Fruit fly (Drosophila melanogaster) whole organism, wandering third instar larva: Measurements from ENCODE around the gene Ack.

ENCODE experiments used
- Dfd ChIP-seq: fragments of >200 bp; optimal IDR thresholded peaks from 2 replicates; lab custom pipeline; 2017; ENCODE audit warnings: missing biosample characterization, missing genetic modification characterization
- HLH106 ChIP-seq: fragments of 200-800 bp; optimal IDR thresholded peaks from 3 replicates; lab custom pipeline; 2019; ENCODE audit warnings: missing biosample characterization, mild to moderate bottlenecking, missing genetic modification characterization, moderate library complexity
- Hr78 ChIP-seq: fragments of >200 bp; optimal IDR thresholded peaks from 2 replicates; lab custom pipeline; 2017; ENCODE audit warnings: missing biosample characterization, missing genetic modification characterization
- h ChIP-seq: fragments of 200-800 bp; sonication (Bioruptor generic); optimal IDR thresholded peaks from 3 replicates; lab custom pipeline; 2016; ENCODE audit warnings: missing biosample characterization, mild to moderate bottlenecking, missing genetic modification characterization
- pan ChIP-seq: fragments of >200 bp; optimal IDR thresholded peaks from 2 replicates; lab custom pipeline; 2017
- usp ChIP-seq: fragments of >200 bp; optimal IDR thresholded peaks from 2 replicates; lab custom pipeline; 2017; ENCODE audit warnings: missing biosample characterization, missing genetic modification characterization

dm6 chr3L:4070996-4071379, 37.0 kb upstream of the Ack start:
- TF ChIP-seq Dfd: no peak
- no peak for TF ChIP-seq usp (GFP tag; lab: Kevin White, UChicago)
- peak; percentile 73 for TF ChIP-seq HLH106 (tag; lab: Kevin White, UChicago)
- peak; percentile 84 for TF ChIP-seq h (GFP tag; lab: Kevin White, UChicago)
- no peak for TF ChIP-seq Hr78
- no peak for TF ChIP-seq pan (lab: Kevin White, UChicago)
